Fruit fly (Drosophila melanogaster) whole organism, pupa: ENCODE measurements around the gene mip130.
A peak's percentile ranks its signal among the peaks of the same experiment; 100 is the strongest.

Source experiments
- CG10348 ChIP-seq: fragments of 200-800 bp; sonication (Bioruptor generic); IDR thresholded peaks from 2 replicates; pipeline ENCODE4 v1.3.6; 2022; ENCODE audit warnings: missing biosample characterization, missing genetic modification characterization
- CG12605 ChIP-seq: fragments of 200-800 bp; sonication (Bioruptor generic); IDR thresholded peaks from 2 replicates; pipeline ENCODE4 v1.3.6; 2022; ENCODE audit warnings: missing biosample characterization, missing genetic modification characterization
- CG13204 ChIP-seq: fragments of 200-800 bp; sonication (Bioruptor generic); optimal IDR thresholded peaks from 2 replicates; lab custom pipeline; 2018; ENCODE audit warnings: missing biosample characterization, mild to moderate bottlenecking, missing genetic modification characterization, moderate library complexity
- CG14655 ChIP-seq: fragments of 200-800 bp; sonication (Bioruptor generic); optimal IDR thresholded peaks from 3 replicates; lab custom pipeline; 2017; ENCODE audit warnings: mild to moderate bottlenecking, missing biosample characterization, missing genetic modification reagents, missing genetic modification characterization
- CG15710 ChIP-seq: fragments of 200-800 bp; sonication (Bioruptor generic); optimal IDR thresholded peaks from 2 replicates; lab custom pipeline; 2018; ENCODE audit warnings: missing biosample characterization, mild to moderate bottlenecking, missing genetic modification characterization, moderate library complexity
- CG17806 ChIP-seq: fragments of 200-800 bp; sonication (Bioruptor generic); optimal IDR thresholded peaks from 2 replicates; lab custom pipeline; 2018; ENCODE audit warnings: missing biosample characterization, mild to moderate bottlenecking, missing genetic modification characterization, moderate library complexity
- CG32121 ChIP-seq: fragments of 200-800 bp; sonication (Bioruptor generic); IDR thresholded peaks from 2 replicates; pipeline ENCODE4 v1.3.6; 2022; ENCODE audit warnings: missing biosample characterization, missing genetic modification characterization
- CG34367 ChIP-seq: fragments of 200-800 bp; sonication (Bioruptor generic); optimal IDR thresholded peaks from 2 replicates; lab custom pipeline; 2018; ENCODE audit warnings: missing biosample characterization, mild to moderate bottlenecking, missing genetic modification characterization
- CG4496 ChIP-seq: fragments of 200-800 bp; sonication (Bioruptor generic); IDR thresholded peaks from 3 replicates; pipeline ENCODE4 v1.3.6; 2022; ENCODE audit warnings: missing biosample characterization, missing genetic modification characterization
- CG8159 ChIP-seq: fragments of 200-800 bp; sonication (Bioruptor generic); optimal IDR thresholded peaks from 3 replicates; lab custom pipeline; 2018; ENCODE audit warnings: missing biosample characterization, mild to moderate bottlenecking, missing genetic modification characterization, moderate library complexity
- CG8301 ChIP-seq: fragments of 200-800 bp; sonication (Bioruptor generic); optimal IDR thresholded peaks from 2 replicates; lab custom pipeline; 2018; ENCODE audit warnings: missing biosample characterization, mild to moderate bottlenecking, missing genetic modification characterization
- CG9948 ChIP-seq: fragments of 200-800 bp; sonication (Bioruptor generic); optimal IDR thresholded peaks from 2 replicates; lab custom pipeline; 2018; ENCODE audit warnings: missing biosample characterization, mild to moderate bottlenecking, missing genetic modification characterization, moderate library complexity
- D1 ChIP-seq: fragments of 200-800 bp; sonication (Bioruptor generic); optimal IDR thresholded peaks from 2 replicates; lab custom pipeline; 2018; ENCODE audit warnings: missing biosample characterization, mild to moderate bottlenecking, missing genetic modification characterization, moderate library complexity
- EcR ChIP-seq: fragments of 200-800 bp; sonication (Bioruptor generic); optimal IDR thresholded peaks from 3 replicates; lab custom pipeline; 2019; ENCODE audit warnings: missing biosample characterization, missing genetic modification characterization, mild to moderate bottlenecking, moderate library complexity, missing genetic modification reagents
- Ets98B ChIP-seq: fragments of 200-800 bp; sonication (Bioruptor generic); IDR thresholded peaks from 2 replicates; pipeline ENCODE4 v1.3.6; 2022; ENCODE audit warnings: missing biosample characterization, missing genetic modification characterization
- Pif1A ChIP-seq: fragments of 200-800 bp; sonication (Bioruptor generic); optimal IDR thresholded peaks from 3 replicates; lab custom pipeline; 2016; ENCODE audit warnings: missing biosample characterization, missing genetic modification characterization
- Pif1B ChIP-seq: fragments of 200-800 bp; sonication (Bioruptor generic); optimal IDR thresholded peaks from 3 replicates; lab custom pipeline; 2016; ENCODE audit warnings: missing biosample characterization, missing genetic modification characterization
- Snoo ChIP-seq: fragments of 200-800 bp; sonication (Bioruptor generic); optimal IDR thresholded peaks from 3 replicates; lab custom pipeline; 2017; ENCODE audit warnings: missing biosample characterization, mild to moderate bottlenecking, missing genetic modification characterization, inconsistent platforms
- fd96Ca ChIP-seq: fragments of 200-800 bp; sonication (Bioruptor generic); IDR thresholded peaks from 3 replicates; pipeline ENCODE4 v1.3.6; 2022; ENCODE audit warnings: missing biosample characterization, missing genetic modification characterization
- gl ChIP-seq: fragments of 200-800 bp; sonication (Bioruptor generic); optimal IDR thresholded peaks from 2 replicates; lab custom pipeline; 2018; ENCODE audit warnings: missing biosample characterization, mild to moderate bottlenecking, missing genetic modification characterization
- rn ChIP-seq: fragments of 200-800 bp; sonication (Bioruptor generic); IDR thresholded peaks from 2 replicates; pipeline ENCODE4 v1.3.6; 2022; ENCODE audit warnings: missing biosample characterization, missing genetic modification characterization

mip130 gene

DNA sequence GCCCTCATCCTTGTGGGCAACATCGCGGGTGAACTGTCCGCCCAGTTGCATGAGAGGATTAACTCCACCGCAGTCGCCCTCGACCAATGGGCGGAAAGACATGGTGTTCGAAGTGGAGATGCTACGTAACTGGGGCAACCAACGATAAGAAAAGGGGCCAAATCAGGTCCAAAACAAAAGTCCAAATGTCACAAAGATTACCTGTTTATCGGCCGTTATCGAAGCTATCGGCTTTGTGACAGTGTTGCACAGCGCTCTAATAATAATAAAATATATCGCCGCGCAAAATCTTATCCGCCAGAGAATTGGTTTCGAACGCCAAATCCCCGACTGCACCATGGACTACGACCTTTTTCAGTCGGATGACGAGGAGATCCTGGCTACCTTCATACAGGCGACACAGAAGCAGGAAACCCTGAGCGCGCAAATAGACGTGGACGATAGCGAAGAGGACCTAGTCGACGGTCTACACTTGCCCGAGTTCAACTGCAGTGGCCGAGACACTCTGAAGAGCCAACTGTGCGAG, 39.4 kb upstream of the mip130 start, which contains the start of the genes CG14803 and Pex5:
CG14803 (plus strand) TSS at position 285 of the 526 bp plus-strand sequence.
Pex5 (minus strand) TSS at position 476 of the 526 bp plus-strand sequence.
- no peak for TF ChIP-seq Pif1B (GFP tag; lab: Kevin White, UChicago)
- TF ChIP-seq CG32121 (GFP tag; lab: Robert Waterston, UW) = no peak
- no peak for TF ChIP-seq rn (GFP tag; lab: Robert Waterston, UW)
- peak; percentile 29; the same call in 1 of the 2 replicates for TF ChIP-seq Ets98B (GFP tag; lab: Robert Waterston, UW)
- TF ChIP-seq CG12605 (GFP tag; lab: Robert Waterston, UW) = no peak
- no peak for TF ChIP-seq CG4496 (GFP tag; lab: Robert Waterston, UW)

dm6 chrX:1873515-1874126, 34.4 kb upstream of the mip130 start, which contains the start of the genes Pgam5 and Vps26:
Pgam5 (minus strand) TSS chrX:1873565.
Vps26 (plus strand) TSS chrX:1873853.
- TF ChIP-seq CG9948 (tag; lab: Kevin White, UChicago) (no peak), CG4496 (GFP tag; lab: Robert Waterston, UW) (no peak)
- TF ChIP-seq, all 21 proteins: peak for 0

dm6 chrX:1877107-1877736, 30.8 kb upstream of the mip130 start, which contains the start of the genes CG14817 and CG14805:
CG14817 (minus strand) TSS chrX:1877270.
CG14805 (plus strand) TSS chrX:1877317.
- TF ChIP-seq Snoo (tag; lab: Kevin White, UChicago) = peak; percentile 82
- peak; percentile 4 for TF ChIP-seq CG17806
- TF ChIP-seq CG15710 (tag; lab: Kevin White, UChicago) = peak; percentile 34
- peak; percentile 58 for TF ChIP-seq CG34367 (tag; lab: Kevin White, UChicago)
- TF ChIP-seq Pif1B (GFP tag; lab: Kevin White, UChicago) = no peak
- TF ChIP-seq gl (tag; lab: Kevin White, UChicago) = peak; percentile 54
- TF ChIP-seq EcR (GFP tag; lab: Kevin White, UChicago) = peak; percentile 62
- no peak for TF ChIP-seq CG8159
- no peak for TF ChIP-seq Pif1A (GFP tag; lab: Kevin White, UChicago)
- peak; percentile 8; the same call in 1 of the 2 replicates for TF ChIP-seq Ets98B (GFP tag; lab: Robert Waterston, UW)
- peak; percentile 76 for TF ChIP-seq CG4496 (GFP tag; lab: Robert Waterston, UW)
- no peak for TF ChIP-seq rn (GFP tag; lab: Robert Waterston, UW)
- TF ChIP-seq, all 21 proteins: peak for 8

dm6 chrX:1879606-1880110, 28.4 kb upstream of the mip130 start, which contains the start of gene CG14818:
CG14818 (minus strand) TSS chrX:1879774.
- TF ChIP-seq Ets98B (GFP tag; lab: Robert Waterston, UW) = peak; percentile 17; the same call in 1 of the 2 replicates
- TF ChIP-seq CG9948 (tag; lab: Kevin White, UChicago) = peak; percentile 30
- TF ChIP-seq CG15710 (tag; lab: Kevin White, UChicago) = peak; percentile 46
- TF ChIP-seq CG10348 (GFP tag; lab: Robert Waterston, UW) = no peak
- peak; percentile 49 for TF ChIP-seq Snoo (tag; lab: Kevin White, UChicago)
- TF ChIP-seq CG34367 (tag; lab: Kevin White, UChicago) = peak; percentile 36
- TF ChIP-seq CG17806 = peak; percentile 33
- TF ChIP-seq CG14655 (GFP tag; lab: Kevin White, UChicago) = no peak
- peak; percentile 43 for TF ChIP-seq CG8301 (tag; lab: Kevin White, UChicago)
- TF ChIP-seq Pif1A (GFP tag; lab: Kevin White, UChicago) = no peak
- TF ChIP-seq CG4496 (GFP tag; lab: Robert Waterston, UW) = peak; percentile 44; the same call in 1 of the 3 replicates
- TF ChIP-seq fd96Ca (GFP tag; lab: Robert Waterston, UW) = peak; percentile 71
- peak; percentile 39 for TF ChIP-seq CG8159
- TF ChIP-seq CG12605 (GFP tag; lab: Robert Waterston, UW) = 0 out of 2 replicates have a peak, but pooled peaks have one; percentile 24
- peak; percentile 38; the same call in 1 of the 2 replicates for TF ChIP-seq rn (GFP tag; lab: Robert Waterston, UW)

dm6 chrX:1880139-1880556, 27.9 kb upstream of the mip130 start, which contains the start of gene Coa8:
Coa8 (plus strand) TSS chrX:1880282.
- TF ChIP-seq Pif1B (GFP tag; lab: Kevin White, UChicago) (no peak), EcR (GFP tag; lab: Kevin White, UChicago) (no peak), fd96Ca (GFP tag; lab: Robert Waterston, UW) (peak; percentile 51; the same call in 2 of the 3 replicates), CG17806 (no peak), CG8159 (peak; percentile 35), CG8301 (tag; lab: Kevin White, UChicago) (no peak), Pif1A (GFP tag; lab: Kevin White, UChicago) (no peak), CG14655 (GFP tag; lab: Kevin White, UChicago) (no peak), CG34367 (tag; lab: Kevin White, UChicago) (peak; percentile 32), Snoo (tag; lab: Kevin White, UChicago) (peak; percentile 12), gl (tag; lab: Kevin White, UChicago) (no peak), CG12605 (GFP tag; lab: Robert Waterston, UW) (0 out of 2 replicates have a peak, but pooled peaks have one; percentile 13), CG32121 (GFP tag; lab: Robert Waterston, UW) (no peak; the same call in 1 of the 2 replicates), CG4496 (GFP tag; lab: Robert Waterston, UW) (peak; percentile 67; the same call in 2 of the 3 replicates), rn (GFP tag; lab: Robert Waterston, UW) (no peak), CG15710 (tag; lab: Kevin White, UChicago) (peak; percentile 35), D1 (tag; lab: Kevin White, UChicago) (no peak), CG10348 (GFP tag; lab: Robert Waterston, UW) (no peak), CG13204 (GFP tag; lab: Kevin White, UChicago) (no peak), Ets98B (GFP tag; lab: Robert Waterston, UW) (peak; percentile 35), CG9948 (tag; lab: Kevin White, UChicago) (no peak)
